Worm (Caenorhabditis elegans) whole organism, L1 larva: ENCODE measurements around the gene F58F9.6.

ENCODE experiments used
- ceh-90 ChIP-seq: sonication (generic microtip); optimal IDR thresholded peaks from 2 replicates; lab custom pipeline; 2016; ENCODE audit warnings: missing genetic modification characterization, missing compliant biosample characterization
- elt-3 ChIP-seq, 6 experiments: fragments of 150-350 bp in 1 of 6; sonication (generic microtip); optimal IDR thresholded peaks; 2 replicates each; lab custom pipeline; 2017 to 2018; ENCODE audit warnings: missing biosample characterization in 6 of 6, missing genetic modification characterization in 6 of 6, inconsistent platforms in 1 of 6
- jun-1 ChIP-seq: fragments of 150-350 bp; optimal IDR thresholded peaks from 2 replicates; lab custom pipeline; 2014; ENCODE audit warnings: missing biosample characterization, missing genetic modification reagents, missing genetic modification characterization
- mdl-1 ChIP-seq, 2 experiments: fragments of 150-350 bp; optimal IDR thresholded peaks; 2 replicates each; lab custom pipeline; 2014 to 2017; ENCODE audit warnings: missing biosample characterization in 2 of 2, missing genetic modification characterization in 2 of 2, inconsistent platforms in 1 of 2
- mep-1 ChIP-seq: fragments of 150-350 bp; optimal IDR thresholded peaks from 2 replicates; lab custom pipeline; 2014; ENCODE audit warnings: missing biosample characterization, missing genetic modification characterization
- nhr-76 ChIP-seq: sonication (generic microtip); optimal IDR thresholded peaks from 2 replicates; lab custom pipeline; 2017; ENCODE audit warnings: missing biosample characterization, missing genetic modification characterization
- rnt-1 ChIP-seq: sonication (generic microtip); optimal IDR thresholded peaks from 2 replicates; lab custom pipeline; 2016; ENCODE audit warnings: mild to moderate bottlenecking, missing genetic modification characterization, moderate library complexity, missing compliant biosample characterization
- sptf-1 ChIP-seq: fragments of 150-350 bp; optimal IDR thresholded peaks from 2 replicates; lab custom pipeline; 2014; ENCODE audit warnings: missing biosample characterization, missing genetic modification characterization
- unc-130 ChIP-seq: fragments of 150-350 bp; optimal IDR thresholded peaks from 2 replicates; lab custom pipeline; 2017; ENCODE audit warnings: missing biosample characterization, missing genetic modification characterization, inconsistent platforms
- zag-1 ChIP-seq: fragments of 150-350 bp; optimal IDR thresholded peaks from 2 replicates; lab custom pipeline; 2014; ENCODE audit warnings: missing biosample characterization, missing genetic modification characterization

ce11 chrIV:6221878-6222277 is 15.5 kb downstream of the F58F9.6 start, which contains the start of gene C49A9.3:
- TF ChIP-seq ceh-90 (tag; lab: Kevin White, UChicago) (no peak), mep-1 (tag; lab: Kevin White, UChicago) (no peak), unc-130 (no peak), mdl-1 (tag; optimal IDR thresholded peaks at IDR 0.05; lab: Kevin White, UChicago) (no peak), zag-1 (no peak), elt-3 (tag; optimal IDR thresholded peaks at IDR 0.05; lab: Kevin White, UChicago) (no peak), rnt-1 (tag; lab: Kevin White, UChicago) (no peak), jun-1 (tag; lab: Kevin White, UChicago) (no peak), sptf-1 (no peak), nhr-76 (no peak)
